Worm (Caenorhabditis elegans) whole organism, L4/young adult: Measurements from ENCODE around the gene Y62E10A.23.

ENCODE experiments used
- W03F9.2 ChIP-seq: fragments of 150-350 bp; optimal IDR thresholded peaks from 2 replicates; lab custom pipeline; 2014; ENCODE audit warnings: missing biosample characterization, missing genetic modification characterization
- dao-5 ChIP-seq: sonication (generic microtip); optimal IDR thresholded peaks from 2 replicates; lab custom pipeline; 2016; ENCODE audit warnings: missing genotype, missing genetic modification characterization, moderate library complexity, missing compliant biosample characterization
- him-1 ChIP-seq: sonication (generic microtip); optimal IDR thresholded peaks from 2 replicates; lab custom pipeline; 2016; ENCODE audit warnings: missing genotype, missing genetic modification reagents, missing genetic modification characterization, missing compliant biosample characterization

ce11 chrIV:13380506-13380905 lies 5.6 kb upstream of the Y62E10A.23 start:
- TF ChIP-seq dao-5 (no peak), him-1 (tag; lab: Kevin White, UChicago) (no peak), W03F9.2 (no peak)
